Fruit fly (Drosophila melanogaster) whole organism, prepupa: Measurements from ENCODE around the gene Uros2.
A peak's percentile ranks its signal among the peaks of the same experiment; 100 is the strongest.

ENCODE experiments used
- Blimp-1 ChIP-seq: fragments of 200-800 bp; sonication (Bioruptor generic); optimal IDR thresholded peaks from 3 replicates; lab custom pipeline; 2017; ENCODE audit warnings: missing biosample characterization, missing genetic modification characterization, mild to moderate bottlenecking, moderate library complexity, missing genetic modification reagents
- CG10631 ChIP-seq: fragments of 200-800 bp; sonication (Bioruptor generic); optimal IDR thresholded peaks from 2 replicates; lab custom pipeline; 2016; ENCODE audit warnings: missing biosample characterization, missing genetic modification characterization
- CG10669 ChIP-seq: fragments of 200-800 bp; sonication (Bioruptor generic); optimal IDR thresholded peaks from 3 replicates; lab custom pipeline; 2018; ENCODE audit warnings: missing biosample characterization, mild to moderate bottlenecking, missing genetic modification characterization, moderate library complexity
- CG11762 ChIP-seq: fragments of 200-800 bp; sonication (Bioruptor generic); optimal IDR thresholded peaks from 3 replicates; lab custom pipeline; 2016; ENCODE audit warnings: missing biosample characterization, missing genetic modification characterization; ENCODE audit not compliant: insufficient read depth
- CG11902 ChIP-seq: fragments of 200-800 bp; sonication (Bioruptor generic); optimal IDR thresholded peaks from 3 replicates; lab custom pipeline; 2016; ENCODE audit warnings: missing biosample characterization, missing genetic modification characterization
- CG15336 ChIP-seq: fragments of 200-800 bp; sonication (Bioruptor generic); IDR thresholded peaks from 2 replicates; pipeline ENCODE4 v1.3.6; 2022; ENCODE audit warnings: missing biosample characterization, missing genetic modification characterization
- CG16779 ChIP-seq: fragments of 200-800 bp; sonication (Bioruptor generic); optimal IDR thresholded peaks from 3 replicates; lab custom pipeline; 2017; ENCODE audit warnings: missing biosample characterization, mild to moderate bottlenecking, missing genetic modification characterization
- CG3032 ChIP-seq: fragments of 200-800 bp; optimal IDR thresholded peaks from 2 replicates; lab custom pipeline; 2019; ENCODE audit warnings: missing biosample characterization, mild to moderate bottlenecking, missing genetic modification characterization, moderate library complexity
- CG31627 ChIP-seq: fragments of 200-800 bp; sonication (Bioruptor generic); optimal IDR thresholded peaks from 3 replicates; lab custom pipeline; 2016; ENCODE audit warnings: missing biosample characterization, missing genetic modification characterization
- CG32006 ChIP-seq: fragments of 200-800 bp; sonication (Bioruptor generic); optimal IDR thresholded peaks from 3 replicates; lab custom pipeline; 2017; ENCODE audit warnings: missing biosample characterization, mild to moderate bottlenecking, missing genetic modification characterization
- CG34406 ChIP-seq: fragments of 200-800 bp; sonication (Bioruptor generic); optimal IDR thresholded peaks from 3 replicates; lab custom pipeline; 2016; ENCODE audit warnings: missing biosample characterization, missing genetic modification characterization
- CG3919 ChIP-seq: fragments of 200-800 bp; sonication (Bioruptor generic); optimal IDR thresholded peaks from 3 replicates; lab custom pipeline; 2016; ENCODE audit warnings: missing biosample characterization, missing genetic modification characterization
- CG4318 ChIP-seq: fragments of 200-800 bp; sonication (Bioruptor generic); optimal IDR thresholded peaks from 3 replicates; lab custom pipeline; 2017; ENCODE audit warnings: missing biosample characterization, mild to moderate bottlenecking, missing genetic modification characterization
- CG6163 ChIP-seq: fragments of 200-800 bp; sonication (Bioruptor generic); IDR thresholded peaks from 3 replicates; pipeline ENCODE4 v1.3.6; 2022; ENCODE audit warnings: missing biosample characterization, missing genetic modification characterization
- CG6276 ChIP-seq: fragments of 200-800 bp; sonication (Bioruptor generic); optimal IDR thresholded peaks from 2 replicates; lab custom pipeline; 2017; ENCODE audit warnings: missing biosample characterization, mild to moderate bottlenecking, missing genetic modification characterization
- CG6792 ChIP-seq: fragments of 200-800 bp; sonication (Bioruptor generic); optimal IDR thresholded peaks from 3 replicates; lab custom pipeline; 2016; ENCODE audit warnings: missing biosample characterization, missing genetic modification characterization
- CG6854 ChIP-seq: fragments of 200-800 bp; sonication (Bioruptor generic); optimal IDR thresholded peaks from 2 replicates; lab custom pipeline; 2017; ENCODE audit warnings: missing biosample characterization, mild to moderate bottlenecking, missing genetic modification characterization
- CG7368 ChIP-seq: fragments of 200-800 bp; sonication (Bioruptor generic); optimal IDR thresholded peaks from 3 replicates; lab custom pipeline; 2016; ENCODE audit warnings: missing biosample characterization, missing genetic modification characterization
- CG8119 ChIP-seq: fragments of 200-800 bp; sonication (Bioruptor generic); IDR thresholded peaks from 3 replicates; pipeline ENCODE4 v1.3.6; 2022; ENCODE audit warnings: missing biosample characterization, missing genetic modification characterization
- CG8632 ChIP-seq: fragments of 200-800 bp; sonication (Bioruptor generic); optimal IDR thresholded peaks from 3 replicates; lab custom pipeline; 2016; ENCODE audit warnings: missing biosample characterization, missing genetic modification characterization
- CG9139 ChIP-seq: fragments of 200-800 bp; sonication (Bioruptor generic); optimal IDR thresholded peaks from 3 replicates; lab custom pipeline; 2017; ENCODE audit warnings: missing biosample characterization, mild to moderate bottlenecking, missing genetic modification characterization
- Eip75B ChIP-seq: fragments of 200-800 bp; sonication (Bioruptor generic); optimal IDR thresholded peaks from 3 replicates; lab custom pipeline; 2016; ENCODE audit warnings: missing biosample characterization, missing genetic modification characterization
- Eip93F ChIP-seq: fragments of 200-800 bp; sonication (Bioruptor generic); optimal IDR thresholded peaks from 2 replicates; lab custom pipeline; 2016; ENCODE audit warnings: missing biosample characterization, mild to moderate bottlenecking, missing genetic modification characterization
- Ets21C ChIP-seq: fragments of 200-800 bp; sonication (Bioruptor generic); optimal IDR thresholded peaks from 3 replicates; lab custom pipeline; 2016; ENCODE audit warnings: missing biosample characterization, missing genetic modification characterization
- Ets96B ChIP-seq: fragments of 200-800 bp; optimal IDR thresholded peaks from 2 replicates; lab custom pipeline; 2019; ENCODE audit warnings: missing biosample characterization, mild to moderate bottlenecking, missing genetic modification characterization, moderate library complexity
- Gug ChIP-seq: fragments of 200-800 bp; sonication (Bioruptor generic); IDR thresholded peaks from 2 replicates; pipeline ENCODE4 v1.3.6; 2022; ENCODE audit warnings: missing biosample characterization, missing genetic modification characterization
- Hr39 ChIP-seq: fragments of 200-800 bp; sonication (Bioruptor generic); optimal IDR thresholded peaks from 2 replicates; lab custom pipeline; 2016; ENCODE audit warnings: missing biosample characterization, missing genetic modification characterization
- Hr4 ChIP-seq: fragments of 200-800 bp; sonication (Bioruptor generic); optimal IDR thresholded peaks from 3 replicates; lab custom pipeline; 2016; ENCODE audit warnings: missing biosample characterization, missing genetic modification characterization
- Met ChIP-seq: fragments of 200-800 bp; sonication (Bioruptor generic); optimal IDR thresholded peaks from 3 replicates; lab custom pipeline; 2016; ENCODE audit warnings: missing biosample characterization, missing genetic modification characterization
- OdsH ChIP-seq: fragments of 200-800 bp; sonication (Bioruptor generic); optimal IDR thresholded peaks from 3 replicates; lab custom pipeline; 2016; ENCODE audit warnings: missing biosample characterization, missing genetic modification characterization
- Smox ChIP-seq: fragments of 200-800 bp; sonication (Bioruptor generic); optimal IDR thresholded peaks from 3 replicates; lab custom pipeline; 2016; ENCODE audit warnings: missing biosample characterization, missing genetic modification characterization
- Sox102F ChIP-seq: fragments of 200-800 bp; sonication (Bioruptor generic); optimal IDR thresholded peaks from 2 replicates; lab custom pipeline; 2016; ENCODE audit warnings: missing biosample characterization, mild to moderate bottlenecking, missing genetic modification characterization
- Sox14 ChIP-seq: fragments of 200-800 bp; sonication (Bioruptor generic); optimal IDR thresholded peaks from 3 replicates; lab custom pipeline; 2016; ENCODE audit warnings: missing biosample characterization, missing genetic modification characterization
- Sox15 ChIP-seq: fragments of 200-800 bp; sonication (Bioruptor generic); optimal IDR thresholded peaks from 3 replicates; lab custom pipeline; 2016; ENCODE audit warnings: missing biosample characterization, missing genetic modification characterization
- achi ChIP-seq: fragments of 200-800 bp; sonication (Bioruptor generic); optimal IDR thresholded peaks from 3 replicates; lab custom pipeline; 2016; ENCODE audit warnings: missing biosample characterization, missing genetic modification characterization
- acj6 ChIP-seq: fragments of 200-800 bp; sonication (Bioruptor generic); optimal IDR thresholded peaks from 3 replicates; lab custom pipeline; 2016; ENCODE audit warnings: missing biosample characterization, missing genetic modification characterization
- cyc ChIP-seq: fragments of 200-800 bp; sonication (Bioruptor generic); optimal IDR thresholded peaks from 3 replicates; lab custom pipeline; 2016; ENCODE audit warnings: missing biosample characterization, missing genetic modification characterization
- dac ChIP-seq: fragments of 200-800 bp; sonication (Bioruptor generic); optimal IDR thresholded peaks from 2 replicates; lab custom pipeline; 2017; ENCODE audit warnings: missing biosample characterization, mild to moderate bottlenecking, missing genetic modification characterization
- dsx ChIP-seq: fragments of 200-800 bp; optimal IDR thresholded peaks from 3 replicates; lab custom pipeline; 2019; ENCODE audit warnings: missing biosample characterization, mild to moderate bottlenecking, missing genetic modification characterization, moderate library complexity; ENCODE audit not compliant: poor library complexity, severe bottlenecking
- eg ChIP-seq: fragments of 200-800 bp; sonication (Bioruptor generic); IDR thresholded peaks from 3 replicates; pipeline ENCODE4 v1.3.6; 2022; ENCODE audit warnings: missing biosample characterization, missing genetic modification characterization
- esn ChIP-seq: fragments of 200-800 bp; sonication (Bioruptor generic); optimal IDR thresholded peaks from 2 replicates; lab custom pipeline; 2016; ENCODE audit warnings: missing biosample characterization, mild to moderate bottlenecking, missing genetic modification characterization, moderate library complexity
- fd59A ChIP-seq: fragments of 200-800 bp; sonication (Bioruptor generic); optimal IDR thresholded peaks from 2 replicates; lab custom pipeline; 2017; ENCODE audit warnings: missing biosample characterization, mild to moderate bottlenecking, missing genetic modification characterization, missing genetic modification reagents
- fd85E ChIP-seq: fragments of 200-800 bp; sonication (Bioruptor generic); optimal IDR thresholded peaks from 3 replicates; lab custom pipeline; 2016; ENCODE audit warnings: missing biosample characterization, missing genetic modification characterization
- fkh ChIP-seq: fragments of 200-800 bp; sonication (Bioruptor generic); optimal IDR thresholded peaks from 3 replicates; lab custom pipeline; 2017; ENCODE audit warnings: missing biosample characterization, mild to moderate bottlenecking, missing genetic modification characterization, moderate library complexity
- lz ChIP-seq: fragments of 200-800 bp; sonication (Bioruptor generic); optimal IDR thresholded peaks from 3 replicates; lab custom pipeline; 2016; ENCODE audit warnings: missing biosample characterization, missing genetic modification characterization
- net ChIP-seq: fragments of 200-800 bp; sonication (Bioruptor generic); optimal IDR thresholded peaks from 3 replicates; lab custom pipeline; 2016; ENCODE audit warnings: missing biosample characterization, missing genetic modification characterization
- pdm3 ChIP-seq: fragments of 200-800 bp; sonication (Bioruptor generic); optimal IDR thresholded peaks from 3 replicates; lab custom pipeline; 2016; ENCODE audit warnings: missing biosample characterization, missing genetic modification characterization
- salr ChIP-seq, 2 experiments: fragments of 200-800 bp; sonication (Bioruptor generic); optimal IDR thresholded peaks; 3 replicates each; lab custom pipeline; 2016 to 2018; ENCODE audit warnings: missing biosample characterization in 2 of 2, missing genetic modification characterization in 2 of 2, mild to moderate bottlenecking in 1 of 2
- spab ChIP-seq: fragments of 200-800 bp; sonication (Bioruptor generic); optimal IDR thresholded peaks from 2 replicates; lab custom pipeline; 2017; ENCODE audit warnings: missing biosample characterization, mild to moderate bottlenecking, missing genetic modification characterization, missing genetic modification reagents
- ss ChIP-seq, 2 experiments: fragments of 200-800 bp; sonication (Bioruptor generic); optimal IDR thresholded peaks; 2 replicates in 1 of 2; 3 replicates in 1 of 2; lab custom pipeline; 2017 to 2018; ENCODE audit warnings: mild to moderate bottlenecking in 2 of 2, missing biosample characterization in 2 of 2, missing genetic modification characterization in 2 of 2, moderate library complexity in 1 of 2
- svp ChIP-seq: fragments of 200-800 bp; sonication (Bioruptor generic); peaks from one replicate; lab custom pipeline; 2016; ENCODE audit warnings: missing biosample characterization, missing genetic modification characterization
- topi ChIP-seq: fragments of 200-800 bp; sonication (Bioruptor generic); optimal IDR thresholded peaks from 3 replicates; lab custom pipeline; 2016; ENCODE audit warnings: missing biosample characterization, missing genetic modification characterization

The Uros2 gene

DNA sequence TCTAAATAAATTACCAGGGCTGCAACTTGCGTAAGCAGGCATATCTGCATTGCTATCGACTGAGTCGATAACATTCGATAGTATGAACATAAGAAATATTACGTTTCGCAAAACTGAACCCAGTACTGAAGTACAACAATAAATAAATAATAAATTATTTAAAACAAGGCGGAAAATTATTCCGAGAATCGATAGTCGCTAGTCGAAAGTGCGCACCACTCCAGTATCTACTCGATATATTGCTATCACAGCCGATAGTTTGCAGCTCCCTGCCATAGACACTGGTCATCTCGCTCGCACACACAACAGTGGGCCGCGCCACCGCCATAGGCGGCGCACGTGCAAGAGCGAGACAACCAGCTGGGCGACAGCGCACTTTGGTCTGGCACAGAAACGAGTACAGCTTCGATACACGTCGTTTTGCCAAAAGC lies 5.1 kb downstream of the Uros2 start, which contains the start of gene nsl1:
Gene nsl1 (plus strand): TSS at position 411 of the 431 bp plus-strand sequence.
- TF ChIP-seq CG3919 (GFP tag; lab: Kevin White, UChicago) (peak; percentile 50), fd59A (GFP tag; lab: Kevin White, UChicago) (no peak), CG11902 (GFP tag; lab: Kevin White, UChicago) (no peak), pdm3 (GFP tag; lab: Kevin White, UChicago) (peak; percentile 45), spab (peak; percentile 3), Sox14 (GFP tag; lab: Kevin White, UChicago) (peak; percentile 60), Ets96B (tag; lab: Kevin White, UChicago) (no peak), cyc (GFP tag; lab: Kevin White, UChicago) (peak; percentile 24), eg (peak; percentile 28; the same call in 1 of the 3 replicates), fkh (no peak), CG6854 (GFP tag; lab: Kevin White, UChicago) (peak; percentile 25), Eip75B (GFP tag; lab: Kevin White, UChicago) (no peak), ss (GFP tag; optimal IDR thresholded peaks at IDR 0.05; lab: Kevin White, UChicago) (peak in 1 of 2 experiments; percentile 49), Smox (GFP tag; lab: Kevin White, UChicago) (peak; percentile 27), svp (GFP tag; lab: Kevin White, UChicago) (peak; percentile 60), CG34406 (no peak), acj6 (GFP tag; lab: Kevin White, UChicago) (peak; percentile 46), CG8119 (GFP tag; lab: Robert Waterston, UW) (0 out of 3 replicates have a peak, but pooled peaks have one; percentile 30), CG8632 (GFP tag; lab: Kevin White, UChicago) (no peak), CG9139 (no peak), topi (GFP tag; lab: Kevin White, UChicago) (no peak), Met (GFP tag; lab: Kevin White, UChicago) (peak; percentile 37), Gug (GFP tag; lab: Robert Waterston, UW) (no peak), salr (GFP tag; optimal IDR thresholded peaks at IDR 0.05; lab: Kevin White, UChicago) (peak in 1 of 2 experiments; percentile 41), Hr4 (GFP tag; lab: Kevin White, UChicago) (no peak), CG16779 (peak; percentile 29), Eip93F (GFP tag; lab: Kevin White, UChicago) (no peak), CG4318 (GFP tag; lab: Kevin White, UChicago) (no peak), CG6276 (GFP tag; lab: Kevin White, UChicago) (no peak), Blimp-1 (GFP tag; lab: Kevin White, UChicago) (no peak), CG3032 (tag; lab: Kevin White, UChicago) (peak; percentile 43), CG15336 (GFP tag; lab: Robert Waterston, UW) (0 out of 2 replicates have a peak, but pooled peaks have one; percentile 14), CG32006 (no peak), Hr39 (GFP tag; lab: Kevin White, UChicago) (no peak), CG10631 (no peak), achi (GFP tag; lab: Kevin White, UChicago) (peak; percentile 13), CG31627 (GFP tag; lab: Kevin White, UChicago) (peak; percentile 9), net (GFP tag; lab: Kevin White, UChicago) (no peak), Sox15 (GFP tag; lab: Kevin White, UChicago) (no peak), esn (GFP tag; lab: Kevin White, UChicago) (peak; percentile 20), CG11762 (no peak), fd85E (GFP tag; lab: Kevin White, UChicago) (no peak), Ets21C (GFP tag; lab: Kevin White, UChicago) (no peak), OdsH (peak; percentile 42), lz (GFP tag; lab: Kevin White, UChicago) (peak; percentile 15), CG10669 (GFP tag; lab: Kevin White, UChicago) (no peak), CG6163 (peak; percentile 51; the same call in 1 of the 3 replicates), Sox102F (peak; percentile 23), dsx (GFP tag; lab: Kevin White, UChicago) (peak; percentile 48), CG7368 (GFP tag; lab: Kevin White, UChicago) (no peak), CG6792 (no peak), dac (GFP tag; lab: Kevin White, UChicago) (no peak)
